Worm (Caenorhabditis elegans) whole organism, L3 larva: Measurements from ENCODE around the gene F42G4.5.

ENCODE experiments used
- ceh-28 ChIP-seq: fragments of 150-350 bp; optimal IDR thresholded peaks from 2 replicates; lab custom pipeline; 2014; ENCODE audit warnings: missing biosample characterization, missing genetic modification reagents, missing genetic modification characterization
- elt-2 ChIP-seq: sonication (generic microtip); optimal IDR thresholded peaks from 2 replicates; lab custom pipeline; 2016; ENCODE audit warnings: missing genetic modification reagents, mild to moderate bottlenecking, missing genetic modification characterization, missing compliant biosample characterization
- fos-1 ChIP-seq: fragments of 150-350 bp; optimal IDR thresholded peaks from 2 replicates; lab custom pipeline; 2014; ENCODE audit warnings: missing biosample characterization, missing genetic modification characterization
- jun-1 ChIP-seq: fragments of 150-350 bp; optimal IDR thresholded peaks from 2 replicates; lab custom pipeline; 2014; ENCODE audit warnings: missing biosample characterization, missing genetic modification reagents, missing genetic modification characterization
- mdl-1 ChIP-seq: fragments of 150-350 bp; optimal IDR thresholded peaks from 2 replicates; lab custom pipeline; 2014; ENCODE audit warnings: missing biosample characterization, missing genetic modification characterization
- nhr-23 ChIP-seq: fragments of 150-350 bp; optimal IDR thresholded peaks from 2 replicates; lab custom pipeline; 2014; ENCODE audit warnings: missing biosample characterization, missing genetic modification reagents, missing genetic modification characterization
- unc-62 ChIP-seq: fragments of 150-350 bp; sonication (generic microtip); optimal IDR thresholded peaks from 4 replicates; lab custom pipeline; 2014; ENCODE audit warnings: missing biosample characterization, missing genetic modification reagents, missing genetic modification characterization
- ztf-11 ChIP-seq: fragments of 150-350 bp; optimal IDR thresholded peaks from 2 replicates; lab custom pipeline; 2014; ENCODE audit warnings: missing biosample characterization, missing genetic modification characterization

DNA sequence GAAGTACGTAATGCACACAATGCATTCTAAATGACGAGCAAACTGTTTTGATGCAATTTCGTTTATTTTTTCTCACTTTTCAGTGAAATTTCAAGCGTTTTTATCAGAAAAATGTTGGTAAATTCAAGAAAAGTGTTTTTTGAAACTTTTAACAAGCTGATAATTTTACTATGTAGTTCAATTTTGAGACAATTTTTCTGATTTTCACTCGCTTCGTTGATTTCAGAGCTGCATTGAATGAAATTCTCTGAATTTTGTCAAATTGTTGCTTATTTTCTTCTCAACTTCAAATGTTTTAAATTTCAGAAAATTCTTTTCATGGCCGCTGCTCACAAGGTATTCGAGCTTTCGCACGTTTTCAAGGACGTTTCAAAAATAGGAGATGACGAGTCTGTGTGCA, 49.4 kb downstream of the F42G4.5 start, which contains the start of gene bath-45:
- TF ChIP-seq fos-1 (tag; lab: Kevin White, UChicago) (no peak), jun-1 (no peak), unc-62 (no peak), nhr-23 (tag; lab: Kevin White, UChicago) (no peak), ztf-11 (tag; lab: Kevin White, UChicago) (no peak), ceh-28 (tag; lab: Kevin White, UChicago) (no peak), elt-2 (tag; lab: Kevin White, UChicago) (no peak), mdl-1 (tag; lab: Kevin White, UChicago) (no peak)
